Fruit fly (Drosophila melanogaster) whole organism, prepupa: Measurements from ENCODE around the gene CG14007.

Experiments
- CG8319 ChIP-seq: fragments of 200-800 bp; sonication (Bioruptor generic); optimal IDR thresholded peaks from 3 replicates; lab custom pipeline; 2016; ENCODE audit warnings: missing biosample characterization, missing genetic modification characterization
- Eip78C ChIP-seq: fragments of 200-800 bp; sonication (Bioruptor generic); peaks from one replicate; lab custom pipeline; 2016; ENCODE audit warnings: missing biosample characterization, missing genetic modification characterization
- Smox ChIP-seq: fragments of 200-800 bp; sonication (Bioruptor generic); optimal IDR thresholded peaks from 3 replicates; lab custom pipeline; 2016; ENCODE audit warnings: missing biosample characterization, missing genetic modification characterization
- lz ChIP-seq: fragments of 200-800 bp; sonication (Bioruptor generic); optimal IDR thresholded peaks from 3 replicates; lab custom pipeline; 2016; ENCODE audit warnings: missing biosample characterization, missing genetic modification characterization

dm6 chr2L:5723859-5724475 lies 7.5 kb upstream of the CG14007 start:
- TF ChIP-seq CG8319 (no peak), Eip78C (GFP tag; lab: Kevin White, UChicago) (no peak), Smox (GFP tag; lab: Kevin White, UChicago) (no peak), lz (GFP tag; lab: Kevin White, UChicago) (no peak)
